Worm (Caenorhabditis elegans) whole organism, L1 larva: Measurements from ENCODE around the gene Y57G11B.8.

Experiments used
- C34B4.2 ChIP-seq: sonication (generic microtip); optimal IDR thresholded peaks from 2 replicates; lab custom pipeline; 2017; ENCODE audit warnings: mild to moderate bottlenecking, missing genetic modification characterization, missing compliant biosample characterization
- ama-1 ChIP-seq: fragments of 150-350 bp; optimal IDR thresholded peaks from 2 replicates; lab custom pipeline; 2014
- blmp-1 ChIP-seq: fragments of 150-350 bp; optimal IDR thresholded peaks from 2 replicates; lab custom pipeline; 2014; ENCODE audit warnings: missing biosample characterization, missing genetic modification characterization
- ceh-82 ChIP-seq, 3 experiments: fragments of 150-350 bp in 1 of 3; sonication (generic microtip) in 2 of 3; optimal IDR thresholded peaks; 2 replicates each; lab custom pipeline; 2014 to 2017; ENCODE audit warnings: missing biosample characterization in 3 of 3, missing genetic modification characterization in 3 of 3
- ceh-88 ChIP-seq: fragments of 200-800 bp; sonication (Bioruptor generic); IDR thresholded peaks from 2 replicates; pipeline ENCODE4 v1.3.6; 2022; ENCODE audit warnings: missing genetic modification characterization, missing compliant biosample characterization
- ceh-90 ChIP-seq: sonication (generic microtip); optimal IDR thresholded peaks from 2 replicates; lab custom pipeline; 2016; ENCODE audit warnings: missing genetic modification characterization, missing compliant biosample characterization
- dsc-1 ChIP-seq: sonication (generic microtip); optimal IDR thresholded peaks from 2 replicates; lab custom pipeline; 2016; ENCODE audit warnings: mild to moderate bottlenecking, missing genetic modification characterization, missing compliant biosample characterization
- efl-1 ChIP-seq, 4 experiments: fragments of 150-350 bp; optimal IDR thresholded peaks in 3 of 4; peaks in 1 of 4; 1 replicate in 1 of 4; 2 replicates in 3 of 4; lab custom pipeline; 2014; ENCODE audit warnings: missing biosample characterization in 2 of 4, missing genetic modification characterization in 2 of 4, missing genetic modification reagents in 2 of 4
- efl-3 ChIP-seq: fragments of 200-800 bp; sonication (Bioruptor generic); optimal IDR thresholded peaks from 2 replicates; lab custom pipeline; 2018; ENCODE audit warnings: mild to moderate bottlenecking, missing genetic modification characterization, missing compliant biosample characterization
- egl-13 ChIP-seq: sonication (generic microtip); optimal IDR thresholded peaks from 2 replicates; lab custom pipeline; 2016; ENCODE audit warnings: missing genotype, missing genetic modification reagents, missing genetic modification characterization, missing compliant biosample characterization
- elt-2 ChIP-seq: sonication (generic microtip); optimal IDR thresholded peaks from 2 replicates; lab custom pipeline; 2016; ENCODE audit warnings: missing genetic modification characterization, mild to moderate bottlenecking, inconsistent platforms, missing compliant biosample characterization, missing genetic modification reagents
- elt-3 ChIP-seq, 6 experiments: fragments of 150-350 bp in 1 of 6; sonication (generic microtip); optimal IDR thresholded peaks; 2 replicates each; lab custom pipeline; 2017 to 2018; ENCODE audit warnings: missing biosample characterization in 6 of 6, missing genetic modification characterization in 6 of 6, inconsistent platforms in 1 of 6
- ets-5 ChIP-seq: fragments of 200-800 bp; sonication (Bioruptor generic); IDR thresholded peaks from 2 replicates; pipeline ENCODE4 v1.3.6; 2022; ENCODE audit warnings: missing genetic modification characterization, missing compliant biosample characterization
- fkh-10 ChIP-seq: sonication (generic microtip); optimal IDR thresholded peaks from 2 replicates; lab custom pipeline; 2017; ENCODE audit warnings: missing biosample characterization, missing genetic modification reagents, missing genetic modification characterization
- fos-1 ChIP-seq: fragments of 150-350 bp; optimal IDR thresholded peaks from 2 replicates; lab custom pipeline; 2014; ENCODE audit warnings: missing biosample characterization, missing genetic modification characterization
- grh-1 ChIP-seq: fragments of 200-800 bp; sonication (Bioruptor generic); IDR thresholded peaks from 2 replicates; pipeline ENCODE4 v1.3.6; 2022; ENCODE audit warnings: missing genetic modification reagents, missing genetic modification characterization, missing compliant biosample characterization
- hpl-2 ChIP-seq: fragments of 150-350 bp; optimal IDR thresholded peaks from 2 replicates; lab custom pipeline; 2014; ENCODE audit warnings: missing biosample characterization, missing genetic modification reagents, missing genetic modification characterization
- irx-1 ChIP-seq: sonication (generic microtip); optimal IDR thresholded peaks from 2 replicates; lab custom pipeline; 2016; ENCODE audit warnings: missing genetic modification characterization, missing compliant biosample characterization
- isw-1 ChIP-seq: fragments of 200-800 bp; sonication (Bioruptor generic); IDR thresholded peaks from 2 replicates; pipeline ENCODE4 v1.3.6; 2022; ENCODE audit warnings: missing genetic modification characterization, missing compliant biosample characterization
- lin-13 ChIP-seq: fragments of 150-350 bp; optimal IDR thresholded peaks from 2 replicates; lab custom pipeline; 2014; ENCODE audit warnings: missing biosample characterization, missing genetic modification reagents, missing genetic modification characterization
- lin-15B ChIP-seq: fragments of 150-350 bp; sonication (generic microtip); optimal IDR thresholded peaks from 3 replicates; lab custom pipeline; 2014; ENCODE audit warnings: missing biosample characterization, missing genetic modification characterization
- lin-35 ChIP-seq, 2 experiments: fragments of 150-350 bp; optimal IDR thresholded peaks; 2 replicates each; lab custom pipeline; 2014; ENCODE audit warnings: missing biosample characterization in 2 of 2, missing genetic modification characterization in 2 of 2, missing genetic modification reagents in 2 of 2
- lir-3 ChIP-seq: sonication (generic microtip); optimal IDR thresholded peaks from 2 replicates; lab custom pipeline; 2016; ENCODE audit warnings: mild to moderate bottlenecking, missing genetic modification characterization, moderate library complexity, missing compliant biosample characterization; ENCODE audit not compliant: poor library complexity
- mdl-1 ChIP-seq, 2 experiments: fragments of 150-350 bp; optimal IDR thresholded peaks; 2 replicates each; lab custom pipeline; 2014 to 2017; ENCODE audit warnings: missing biosample characterization in 2 of 2, missing genetic modification characterization in 2 of 2, inconsistent platforms in 1 of 2
- mep-1 ChIP-seq: fragments of 150-350 bp; optimal IDR thresholded peaks from 2 replicates; lab custom pipeline; 2014; ENCODE audit warnings: missing biosample characterization, missing genetic modification characterization
- nhr-19 ChIP-seq: fragments of 200-800 bp; sonication (Bioruptor generic); conservative IDR thresholded peaks from 2 replicates; pipeline ENCODE4 v1.3.6; 2022; ENCODE audit warnings: missing genetic modification characterization, missing compliant biosample characterization
- nhr-20 ChIP-seq: sonication (generic microtip); optimal IDR thresholded peaks from 2 replicates; lab custom pipeline; 2016; ENCODE audit warnings: mild to moderate bottlenecking, missing genetic modification characterization, missing compliant biosample characterization
- nhr-237 ChIP-seq: fragments of 150-350 bp; optimal IDR thresholded peaks from 2 replicates; lab custom pipeline; 2014; ENCODE audit warnings: missing biosample characterization, missing genetic modification characterization
- nhr-71 ChIP-seq: sonication (generic microtip); optimal IDR thresholded peaks from 2 replicates; lab custom pipeline; 2016; ENCODE audit warnings: mild to moderate bottlenecking, missing genetic modification characterization, moderate library complexity, missing compliant biosample characterization
- nhr-85 ChIP-seq: sonication (generic microtip); peaks from one replicate; lab custom pipeline; 2016; ENCODE audit warnings: missing genetic modification characterization, inconsistent platforms, missing compliant biosample characterization
- nhr-90 ChIP-seq: sonication (generic microtip); optimal IDR thresholded peaks from 2 replicates; lab custom pipeline; 2016; ENCODE audit warnings: mild to moderate bottlenecking, missing genetic modification characterization, missing compliant biosample characterization; ENCODE audit not compliant: poor library complexity
- snu-23 ChIP-seq: sonication (generic microtip); optimal IDR thresholded peaks from 2 replicates; lab custom pipeline; 2016; ENCODE audit warnings: missing genetic modification characterization, missing compliant biosample characterization
- sptf-1 ChIP-seq: fragments of 150-350 bp; optimal IDR thresholded peaks from 2 replicates; lab custom pipeline; 2014; ENCODE audit warnings: missing biosample characterization, missing genetic modification characterization
- tbx-2 ChIP-seq: sonication (generic microtip); optimal IDR thresholded peaks from 2 replicates; lab custom pipeline; 2016; ENCODE audit warnings: missing genetic modification characterization, missing compliant biosample characterization
- unc-30 ChIP-seq: sonication (generic microtip); optimal IDR thresholded peaks from 2 replicates; lab custom pipeline; 2017; ENCODE audit warnings: missing biosample characterization, missing genetic modification characterization
- unc-98 ChIP-seq: fragments of 200-800 bp; sonication (Bioruptor generic); IDR thresholded peaks from 2 replicates; pipeline ENCODE4 v1.3.6; 2022; ENCODE audit warnings: missing genetic modification characterization, missing compliant biosample characterization
- vab-15 ChIP-seq: sonication (generic microtip); optimal IDR thresholded peaks from 2 replicates; lab custom pipeline; 2017; ENCODE audit warnings: missing genotype, mild to moderate bottlenecking, missing genetic modification characterization, missing compliant biosample characterization
- xbp-1 ChIP-seq: sonication (generic microtip); optimal IDR thresholded peaks from 2 replicates; lab custom pipeline; 2016; ENCODE audit warnings: missing genetic modification characterization, missing compliant biosample characterization
- zag-1 ChIP-seq: fragments of 150-350 bp; optimal IDR thresholded peaks from 2 replicates; lab custom pipeline; 2014; ENCODE audit warnings: missing biosample characterization, missing genetic modification characterization
- ztf-4 ChIP-seq: fragments of 150-350 bp; optimal IDR thresholded peaks from 2 replicates; lab custom pipeline; 2014; ENCODE audit warnings: missing biosample characterization, missing genetic modification characterization

The Y57G11B.8 gene

ce11 chrIV:14587589-14587988 lies 9.1 kb upstream of the Y57G11B.8 start:
- no peak for TF ChIP-seq efl-1 (optimal IDR thresholded peaks at IDR 0.05; lab: Kevin White, UChicago)
- peak in 1 of 2 experiments; percentile 90 for TF ChIP-seq efl-1 (GFP tag; optimal IDR thresholded peaks at IDR 0.05 in 1 of 2; lab: Kevin White, UChicago)
- no peak for TF ChIP-seq ztf-4 (tag; lab: Kevin White, UChicago)

ce11 chrIV:14586759-14587158 lies 8.3 kb upstream of the Y57G11B.8 start:
- no peak for TF ChIP-seq fkh-10 (GFP tag; lab: Kevin White, UChicago)
- TF ChIP-seq fos-1: no peak
- TF ChIP-seq lin-13 (GFP tag; lab: Kevin White, UChicago): no peak
- TF ChIP-seq tbx-2 (tag; lab: Kevin White, UChicago): no peak
- TF ChIP-seq ets-5 (GFP tag; lab: Robert Waterston, UW): no peak
- no peak for TF ChIP-seq lin-15B
- no peak for TF ChIP-seq ceh-88 (GFP tag; lab: Robert Waterston, UW)
- no peak for TF ChIP-seq hpl-2 (GFP tag; lab: Kevin White, UChicago)
- no peak for TF ChIP-seq zag-1 (tag; lab: Kevin White, UChicago)
- TF ChIP-seq sptf-1 (tag; lab: Kevin White, UChicago): no peak
- TF ChIP-seq xbp-1: no peak
- no peak for TF ChIP-seq vab-15

ce11 chrIV:14580939-14581338 lies 2.4 kb upstream of the Y57G11B.8 start, which contains the start of gene irld-18:
Gene irld-18, minus strand, starts transcription at chrIV:14581039.
- TF ChIP-seq nhr-85 (tag; lab: Kevin White, UChicago) (no peak), nhr-71 (no peak), ama-1 (lab: Kevin White, UChicago) (no peak), dsc-1 (no peak), unc-30 (tag; lab: Kevin White, UChicago) (no peak), nhr-237 (no peak), unc-98 (GFP tag; lab: Robert Waterston, UW) (no peak), isw-1 (GFP tag; lab: Robert Waterston, UW) (no peak)

ce11 chrIV:14576471-14576870 lies 2.0 kb downstream of the Y57G11B.8 start:
- peak; percentile 32 for TF ChIP-seq nhr-20 (tag; lab: Kevin White, UChicago)
- no peak for TF ChIP-seq grh-1 (GFP tag; lab: Robert Waterston, UW)
- TF ChIP-seq C34B4.2: no peak
- TF ChIP-seq lin-35 (GFP tag; optimal IDR thresholded peaks at IDR 0.05; lab: Kevin White, UChicago): no peak
- no peak for TF ChIP-seq mep-1 (tag; lab: Kevin White, UChicago)
- TF ChIP-seq ceh-82 (tag; optimal IDR thresholded peaks at IDR 0.05; lab: Kevin White, UChicago): no peak
- TF ChIP-seq efl-1 (optimal IDR thresholded peaks at IDR 0.05; lab: Kevin White, UChicago): no peak
- peak in 1 of 2 experiments; percentile 82 for TF ChIP-seq efl-1 (GFP tag; optimal IDR thresholded peaks at IDR 0.05 in 1 of 2; lab: Kevin White, UChicago)
- no peak for TF ChIP-seq tbx-2 (tag; lab: Kevin White, UChicago)
- peak; percentile 42 for TF ChIP-seq nhr-90 (tag; lab: Kevin White, UChicago)
- peak; percentile 2 for TF ChIP-seq elt-2 (tag; lab: Kevin White, UChicago)
- TF ChIP-seq ceh-90 (tag; lab: Kevin White, UChicago): no peak
- TF ChIP-seq nhr-19 (GFP tag; lab: Robert Waterston, UW): 0 out of 2 replicates have a peak, but pooled peaks have one; percentile 26
- TF ChIP-seq dsc-1: no peak
- no peak for TF ChIP-seq irx-1 (tag; lab: Kevin White, UChicago)
- TF ChIP-seq blmp-1 (tag; lab: Kevin White, UChicago): peak; percentile 5
- no peak for TF ChIP-seq mdl-1 (tag; optimal IDR thresholded peaks at IDR 0.05; lab: Kevin White, UChicago)

ce11 chrIV:14574282-14574869 lies 4.1 kb downstream of the Y57G11B.8 start, which contains the start of the genes Y57G11B.3 and Y57G11B.5:
Gene Y57G11B.3, minus strand, starts transcription at chrIV:14574382.
Gene Y57G11B.5, plus strand, starts transcription at chrIV:14574819.
- TF ChIP-seq isw-1 (GFP tag; lab: Robert Waterston, UW): no peak
- no peak for TF ChIP-seq egl-13 (tag; lab: Kevin White, UChicago)
- no peak for TF ChIP-seq lir-3 (tag; lab: Kevin White, UChicago)
- TF ChIP-seq irx-1 (tag; lab: Kevin White, UChicago): no peak
- no peak for TF ChIP-seq snu-23 (GFP tag; lab: Kevin White, UChicago)
- no peak for TF ChIP-seq elt-3 (tag; optimal IDR thresholded peaks at IDR 0.05; lab: Kevin White, UChicago)
- TF ChIP-seq efl-3 (GFP tag; lab: Kevin White, UChicago): no peak
